Fruit fly (Drosophila melanogaster) ovary, adult (tissue): Measurements from ENCODE around the gene CG32816.

Experiments used
- CG17801 ChIP-seq: fragments of 200-800 bp; optimal IDR thresholded peaks from 2 replicates; lab custom pipeline; 2019; ENCODE audit warnings: missing biosample characterization, mild to moderate bottlenecking, missing genetic modification characterization, moderate library complexity; ENCODE audit not compliant: partially characterized antibody

Gene CG32816

DNA sequence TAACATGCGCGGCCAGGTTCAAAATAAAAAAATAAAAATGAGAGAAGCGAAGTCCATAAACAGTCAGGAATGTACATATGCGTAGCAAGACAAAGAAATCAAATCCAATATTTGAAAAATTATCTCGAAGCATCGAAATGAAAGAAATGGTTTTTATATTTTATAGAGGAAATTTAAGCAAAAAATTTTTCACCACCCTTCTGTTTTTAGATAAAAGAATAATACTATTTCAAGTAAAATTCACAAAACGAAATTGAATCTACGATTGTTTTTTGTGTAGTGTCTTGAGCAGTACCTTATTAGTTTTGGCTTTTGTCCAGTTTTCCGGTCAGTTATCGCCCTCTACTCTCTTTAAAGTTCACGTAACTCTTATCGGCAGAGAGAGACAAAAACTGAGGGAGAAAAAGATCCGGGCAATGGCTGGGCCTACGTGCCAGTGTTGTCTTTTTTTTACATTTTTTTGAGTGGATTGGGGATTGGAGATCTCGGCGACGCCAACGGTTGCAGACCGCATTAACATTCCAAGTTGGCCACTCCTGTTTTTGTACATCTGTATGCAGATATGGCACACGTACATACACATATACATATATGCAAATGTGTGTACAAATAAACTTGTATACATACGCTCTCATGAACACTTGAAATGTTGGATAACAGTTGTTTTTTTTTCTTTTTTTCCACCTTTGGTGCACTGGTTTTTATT, 130.5 kb downstream of the CG32816 start:
- TF ChIP-seq CG17801 (GFP tag; lab: Kevin White, UChicago), result no peak

DNA sequence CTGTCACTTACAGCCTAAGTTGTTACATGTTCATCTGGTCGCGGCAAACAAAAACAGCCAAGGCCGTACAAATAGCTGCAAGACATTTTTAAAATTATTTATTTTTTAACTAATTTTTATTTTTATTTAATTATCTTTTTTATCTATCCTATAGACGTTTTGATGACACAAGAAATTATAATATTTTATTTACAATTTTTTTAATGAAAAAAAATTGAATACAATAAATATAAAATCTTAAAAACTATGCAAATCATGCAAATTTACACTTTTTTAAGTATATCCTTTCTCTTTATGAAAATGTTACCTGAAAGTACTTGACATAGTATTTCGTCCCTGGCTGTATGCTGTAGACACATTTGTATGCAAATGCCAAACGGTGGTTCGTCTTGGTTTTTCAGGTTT, 132.4 kb downstream of the CG32816 start:
- TF ChIP-seq CG17801 (GFP tag; lab: Kevin White, UChicago), result peak; percentile 58

DNA sequence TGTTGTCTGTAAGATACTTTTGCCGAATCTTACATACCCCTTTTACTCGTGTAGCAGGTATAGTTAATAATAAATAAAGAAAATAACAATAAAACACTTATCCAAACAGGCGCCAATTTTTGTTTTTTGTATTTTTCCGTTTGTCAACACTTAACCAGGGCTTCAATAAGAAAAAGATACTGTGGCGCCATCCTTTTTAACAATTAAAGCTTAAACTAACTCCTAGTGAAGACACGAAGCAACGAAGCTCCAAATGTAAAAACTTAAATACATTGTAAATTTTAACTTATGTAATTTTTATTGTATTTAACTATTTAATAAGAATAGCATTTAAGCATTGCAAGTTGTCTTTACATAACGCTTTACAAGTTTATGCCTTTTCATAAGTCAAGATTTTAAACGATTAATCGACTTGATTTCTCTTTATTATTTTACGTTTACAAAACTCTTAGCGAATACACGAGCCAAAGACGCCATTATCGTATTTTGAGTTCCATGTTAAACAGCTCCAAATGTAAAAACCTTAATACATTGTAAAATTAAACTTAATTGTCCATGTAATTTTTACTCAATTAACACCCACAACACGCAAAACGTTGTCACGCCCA, 133.8 kb downstream of the CG32816 start:
- TF ChIP-seq CG17801 (GFP tag; lab: Kevin White, UChicago), result no peak

DNA sequence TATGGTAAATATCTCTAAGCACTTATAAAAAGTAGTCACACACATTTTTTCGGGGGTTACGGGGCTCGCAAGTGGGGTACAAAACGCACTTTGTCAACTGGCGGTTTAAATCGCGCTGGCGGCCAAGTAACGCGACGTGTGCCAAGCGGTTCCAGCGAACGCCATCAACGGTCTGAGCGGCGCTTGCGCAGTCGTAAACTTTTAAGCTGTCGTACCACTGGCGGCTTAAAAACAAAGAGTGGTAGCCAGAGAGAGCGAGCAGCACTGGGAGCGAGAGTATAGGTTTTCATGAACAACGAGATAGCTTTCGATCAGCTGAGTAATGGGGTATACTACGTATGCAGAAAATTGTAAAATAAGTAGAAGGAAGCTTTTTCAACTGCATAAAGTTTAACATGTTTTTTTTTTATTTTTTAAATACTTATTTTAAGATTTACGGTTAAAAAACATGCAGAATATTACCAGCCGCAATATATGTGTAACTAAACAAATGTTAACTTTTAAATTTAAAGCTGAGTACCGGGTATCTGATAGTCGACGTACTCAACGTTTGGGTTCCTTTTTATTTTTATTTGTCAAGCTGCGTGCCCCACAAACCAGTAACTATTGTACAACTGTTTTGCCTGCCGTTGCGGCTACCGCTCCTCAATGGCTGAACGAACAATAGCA, 135.8 kb downstream of the CG32816 start:
- TF ChIP-seq CG17801 (GFP tag; lab: Kevin White, UChicago), result no peak

DNA sequence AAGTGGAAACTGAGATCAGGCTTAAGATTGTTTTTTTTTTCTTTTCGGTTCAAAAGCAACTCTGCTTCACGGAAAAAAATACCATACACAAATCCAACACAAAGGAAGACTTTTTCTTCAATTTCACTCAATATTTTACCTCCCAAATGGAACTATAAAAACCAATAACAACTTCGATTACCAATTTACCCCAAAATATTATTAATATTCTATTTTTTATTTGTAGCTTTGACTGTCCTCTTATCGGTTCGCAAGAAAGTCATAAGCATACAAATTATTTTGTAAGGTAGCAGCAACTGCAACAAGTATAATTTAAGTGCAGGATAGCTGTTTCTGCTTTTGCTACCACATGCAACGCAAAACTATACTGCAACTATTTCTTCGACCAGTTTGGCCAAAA, 136.6 kb downstream of the CG32816 start:
- TF ChIP-seq CG17801 (GFP tag; lab: Kevin White, UChicago), result no peak

DNA sequence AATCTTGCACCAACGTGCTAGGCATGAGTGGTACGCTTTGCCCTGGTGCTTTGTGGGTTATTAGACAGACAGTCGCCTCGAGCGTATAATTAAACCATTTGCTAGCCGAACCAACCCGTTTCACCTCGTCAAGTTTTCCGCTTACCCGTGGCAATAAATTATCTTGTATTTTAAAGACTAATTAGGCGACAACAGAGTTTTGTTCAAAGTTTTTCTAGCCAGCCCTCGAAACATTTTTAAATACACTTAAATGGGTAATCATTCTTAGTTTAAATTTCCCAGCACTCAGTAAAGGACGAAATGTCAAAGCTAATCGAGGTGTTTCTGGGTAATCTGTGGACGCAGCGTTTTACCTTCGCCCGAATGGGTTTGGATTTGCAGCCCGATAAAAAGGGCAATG, 155.7 kb downstream of the CG32816 start, which contains the start of gene Or1a:
Or1a (plus strand) TSS at position 301 of the 400 bp plus-strand sequence.
- TF ChIP-seq CG17801 (GFP tag; lab: Kevin White, UChicago), result no peak

DNA sequence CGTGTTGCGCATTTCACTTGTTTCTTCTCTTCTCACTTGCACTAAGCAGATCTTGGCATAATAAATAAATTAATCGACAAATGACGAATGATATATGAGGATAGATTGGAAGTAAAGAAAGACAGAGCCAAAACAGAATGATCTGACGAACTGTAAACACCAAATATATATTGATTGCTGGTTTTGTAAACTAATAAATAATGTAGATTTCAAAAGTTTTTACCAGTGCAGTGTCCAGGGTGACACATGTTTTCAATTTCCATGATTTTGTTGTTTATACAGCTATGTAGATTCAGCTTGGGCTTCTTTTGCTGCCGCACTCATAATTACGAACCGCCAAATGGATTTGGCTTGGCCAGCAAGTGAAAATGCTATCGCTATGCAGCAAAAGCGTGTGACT, 159.2 kb downstream of the CG32816 start:
- TF ChIP-seq CG17801 (GFP tag; lab: Kevin White, UChicago), result no peak

DNA sequence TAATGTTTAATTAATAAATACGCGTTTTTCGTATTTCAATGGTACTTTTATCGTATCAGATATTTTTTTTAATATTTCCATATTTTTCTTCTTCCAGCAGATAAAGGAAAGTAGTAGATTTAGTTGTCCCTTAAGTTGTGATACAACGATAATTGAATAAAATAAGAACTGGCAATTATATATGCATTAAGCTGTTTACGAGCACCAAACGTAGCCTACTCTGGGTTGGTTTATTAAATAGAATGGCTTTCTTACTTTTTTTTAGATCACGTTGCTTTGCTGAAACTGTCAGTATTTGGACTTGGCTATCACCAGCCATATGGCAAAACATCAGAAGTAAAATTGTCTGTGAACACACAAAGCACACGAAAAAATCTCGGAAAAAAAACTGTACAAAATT, 163.1 kb downstream of the CG32816 start, which contains the start of gene CG12470:
CG12470 (plus strand) TSS at position 301 of the 400 bp plus-strand sequence.
- no peak for TF ChIP-seq CG17801 (GFP tag; lab: Kevin White, UChicago)

DNA sequence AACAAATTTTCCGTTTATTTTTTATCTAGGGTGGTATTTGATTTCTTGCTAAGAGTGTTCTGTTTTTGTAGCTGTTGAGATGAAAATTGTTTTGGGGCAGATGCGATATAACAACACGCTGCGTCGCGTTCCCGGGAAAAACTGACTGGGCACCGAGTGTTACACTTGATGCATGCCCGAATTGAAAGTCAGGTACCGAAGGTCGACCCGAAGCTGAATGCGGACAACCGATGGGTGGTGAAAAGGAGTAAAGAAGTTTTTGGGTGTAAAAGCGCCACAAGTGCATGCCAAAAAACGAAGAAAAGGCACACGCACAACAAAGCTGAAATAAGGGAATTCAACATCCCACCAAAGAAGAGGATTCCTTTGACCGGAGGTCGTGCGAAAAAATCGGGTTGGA, 175.7 kb downstream of the CG32816 start, which contains the start of gene CG13375:
CG13375 (minus strand) TSS at position 124 of the 400 bp plus-strand sequence.
- TF ChIP-seq CG17801 (GFP tag; lab: Kevin White, UChicago), result no peak

DNA sequence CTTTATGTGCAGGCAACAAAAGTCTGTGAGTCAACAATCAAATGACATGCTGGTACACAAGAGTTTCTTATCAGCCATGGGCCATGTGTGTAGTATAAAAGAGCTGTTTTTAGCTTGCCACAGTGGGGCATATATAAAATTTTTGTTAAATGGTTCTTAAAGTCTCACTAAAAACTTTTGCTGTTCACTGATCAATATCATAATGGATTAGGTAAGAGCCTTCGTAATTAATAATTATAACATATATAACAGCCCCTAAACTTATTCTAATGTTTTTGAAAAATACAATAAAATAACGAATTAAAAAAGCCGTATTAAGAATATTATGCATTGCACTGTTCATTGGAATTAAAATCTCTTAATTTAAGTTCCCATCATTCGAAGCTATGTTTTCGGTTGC, 177.3 kb downstream of the CG32816 start:
- TF ChIP-seq CG17801 (GFP tag; lab: Kevin White, UChicago), result no peak

DNA sequence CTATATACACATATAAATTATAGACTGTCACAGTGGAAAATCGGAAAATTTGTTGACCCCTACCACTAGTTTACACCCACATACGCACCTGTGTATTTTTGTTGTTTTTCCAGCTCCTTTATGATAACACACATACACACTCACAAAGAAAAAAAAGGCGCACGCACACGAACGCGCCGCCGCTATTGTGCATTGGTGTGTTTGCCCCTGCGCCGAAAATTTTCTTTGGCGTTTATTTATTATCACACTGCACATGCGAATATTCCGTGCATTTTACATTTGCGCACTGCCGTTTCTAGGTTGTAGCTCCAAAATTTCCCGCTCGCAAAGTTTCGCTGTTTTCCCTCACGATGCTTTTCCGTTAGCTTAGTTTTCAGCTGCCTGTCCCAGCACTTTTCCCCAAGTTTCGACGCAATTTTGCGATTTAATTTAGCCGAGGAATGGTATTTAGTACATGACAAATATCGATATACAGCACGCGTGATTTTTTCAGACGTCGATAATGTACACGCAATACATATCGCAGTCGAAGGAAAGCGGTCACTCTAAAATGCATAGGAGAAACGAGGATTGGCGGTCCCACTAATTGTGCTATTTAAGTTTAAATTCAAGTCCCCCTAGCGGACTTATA, 191.3 kb downstream of the CG32816 start, which contains the start of the genes CG3777 and ewg:
CG3777 (plus strand) TSS at position 607 of the 631 bp plus-strand sequence.
ewg (minus strand) TSS at position 622 of the 631 bp plus-strand sequence.
- peak; percentile 10 for TF ChIP-seq CG17801 (GFP tag; lab: Kevin White, UChicago)

DNA sequence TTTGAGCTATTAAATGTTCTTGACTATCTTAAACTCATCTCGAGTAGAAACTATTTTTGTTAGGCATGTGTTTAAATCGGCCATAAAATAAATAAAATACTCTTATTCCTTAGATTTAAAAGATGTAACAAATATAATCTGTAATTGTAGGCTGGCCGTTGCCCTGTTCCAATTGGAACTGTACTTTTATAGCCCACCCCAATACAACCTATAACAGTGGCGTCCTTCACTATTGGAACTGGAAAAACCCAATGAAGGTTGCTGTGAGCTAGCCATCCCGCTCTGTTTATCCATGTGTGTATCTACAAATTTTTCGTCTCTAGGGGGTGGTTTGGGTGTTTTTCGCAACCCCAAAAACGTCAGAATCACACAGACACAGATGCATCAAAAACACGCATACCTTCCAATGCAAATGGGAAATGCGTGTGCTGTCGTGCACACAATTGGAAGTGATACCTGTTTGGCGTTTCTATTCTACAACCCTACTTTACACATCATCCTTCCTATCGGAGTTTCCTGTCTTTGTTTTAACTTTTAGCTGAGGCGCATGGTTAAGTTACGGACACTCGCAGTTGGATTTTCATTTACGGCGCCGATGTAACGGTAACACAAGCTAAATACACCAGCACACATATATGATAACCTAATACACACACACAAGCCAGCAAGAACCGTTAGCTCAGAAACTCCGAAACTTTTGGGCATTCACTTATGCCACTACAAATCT, 192.0 kb downstream of the CG32816 start:
- no peak for TF ChIP-seq CG17801 (GFP tag; lab: Kevin White, UChicago)

DNA sequence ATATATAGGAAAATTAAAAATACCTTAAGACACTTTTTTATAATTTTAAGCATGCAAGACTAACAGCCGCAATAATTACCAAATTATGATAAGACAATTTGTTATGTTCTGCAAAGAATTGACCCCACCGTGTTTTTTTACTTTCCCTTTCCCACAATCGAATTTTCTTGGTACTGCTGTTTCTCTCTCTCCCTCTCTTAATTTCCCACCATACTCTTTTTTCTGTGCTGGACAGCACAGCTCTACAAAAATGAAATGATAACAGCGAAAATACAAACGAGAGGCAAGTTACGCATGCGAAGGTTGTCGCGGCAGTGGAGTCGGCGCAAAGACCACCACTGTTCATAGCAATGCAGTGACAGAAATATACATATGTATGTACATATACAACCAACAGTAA, 192.6 kb downstream of the CG32816 start:
- no peak for TF ChIP-seq CG17801 (GFP tag; lab: Kevin White, UChicago)

DNA sequence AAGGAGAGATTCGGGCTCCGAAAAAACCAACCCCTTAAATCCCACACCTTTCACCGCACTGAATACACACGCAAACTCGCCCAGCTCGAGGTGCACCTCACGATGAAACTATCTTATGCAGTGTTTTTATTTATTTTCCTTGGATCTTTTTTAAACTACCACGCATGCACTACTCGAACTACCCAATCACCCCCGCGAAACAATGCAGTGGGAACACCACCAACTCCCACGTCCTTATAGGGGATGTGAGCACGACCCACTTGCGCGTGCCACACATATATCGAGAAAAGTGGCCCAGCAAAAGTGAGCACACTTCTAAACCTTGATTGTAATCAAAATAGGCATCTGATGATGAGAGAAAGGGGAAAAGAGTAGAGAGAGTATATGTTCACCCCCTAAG, 194.0 kb downstream of the CG32816 start:
- no peak for TF ChIP-seq CG17801 (GFP tag; lab: Kevin White, UChicago)
